Fruit fly (Drosophila melanogaster) whole organism, embryonic: ENCODE results near the gene Bug22.

Experiments
- Ada2b ChIP-seq: fragments of 200-800 bp; sonication (Bioruptor generic); IDR thresholded peaks from 2 replicates; pipeline ENCODE4 v1.3.6; 2022; ENCODE audit warnings: missing biosample characterization, missing genetic modification characterization
- Blimp-1 ChIP-seq: fragments of 200-800 bp; sonication (Bioruptor generic); optimal IDR thresholded peaks from 3 replicates; lab custom pipeline; 2018; ENCODE audit warnings: missing biosample characterization, missing genetic modification characterization, mild to moderate bottlenecking, moderate library complexity, missing genetic modification reagents
- C15 ChIP-seq: fragments of 200-800 bp; sonication (Bioruptor generic); IDR thresholded peaks from 3 replicates; pipeline ENCODE4 v1.3.6; 2022; ENCODE audit warnings: missing biosample characterization, missing genetic modification characterization
- CG10147 ChIP-seq: fragments of 200-800 bp; sonication (Bioruptor generic); optimal IDR thresholded peaks from 2 replicates; lab custom pipeline; 2019; ENCODE audit warnings: missing biosample characterization, mild to moderate bottlenecking, missing genetic modification characterization, moderate library complexity
- CG10274 ChIP-seq: fragments of 200-800 bp; sonication (Bioruptor generic); optimal IDR thresholded peaks from 3 replicates; lab custom pipeline; 2017; ENCODE audit warnings: missing biosample characterization, mild to moderate bottlenecking, missing genetic modification characterization
- CG10462 ChIP-seq: fragments of 200-800 bp; sonication (Bioruptor generic); optimal IDR thresholded peaks from 2 replicates; lab custom pipeline; 2016; ENCODE audit warnings: missing biosample characterization, missing genetic modification characterization
- CG12391 ChIP-seq: fragments of 200-800 bp; sonication (Bioruptor generic); optimal IDR thresholded peaks from 3 replicates; lab custom pipeline; 2018; ENCODE audit warnings: missing biosample characterization, mild to moderate bottlenecking, missing genetic modification characterization, moderate library complexity
- CG14014 ChIP-seq: fragments of 200-800 bp; sonication (Bioruptor generic); IDR thresholded peaks from 2 replicates; pipeline ENCODE4 v1.3.6; 2022; ENCODE audit warnings: missing biosample characterization, missing genetic modification characterization
- CG14860 ChIP-seq: fragments of 200-800 bp; sonication (Bioruptor generic); IDR thresholded peaks from 3 replicates; pipeline ENCODE4 v1.3.6; 2022; ENCODE audit warnings: missing biosample characterization, missing genetic modification characterization; ENCODE audit not compliant: partially characterized antibody
- CG15696 ChIP-seq: fragments of 200-800 bp; sonication (Bioruptor generic); optimal IDR thresholded peaks from 2 replicates; lab custom pipeline; 2019; ENCODE audit warnings: missing biosample characterization, mild to moderate bottlenecking, missing genetic modification characterization, moderate library complexity
- CG17186 ChIP-seq: fragments of 200-800 bp; sonication (Bioruptor generic); optimal IDR thresholded peaks from 3 replicates; lab custom pipeline; 2017; ENCODE audit warnings: missing biosample characterization, missing genetic modification reagents, missing genetic modification characterization
- CG17912 ChIP-seq: fragments of 200-800 bp; sonication (Bioruptor generic); optimal IDR thresholded peaks from 2 replicates; lab custom pipeline; 2018; ENCODE audit warnings: missing biosample characterization, mild to moderate bottlenecking, missing genetic modification characterization
- CG2199 ChIP-seq: fragments of 200-800 bp; sonication (Bioruptor generic); IDR thresholded peaks from 3 replicates; pipeline ENCODE4 v1.3.6; 2022; ENCODE audit warnings: missing biosample characterization, missing genetic modification characterization
- CG30403 ChIP-seq: fragments of 200-800 bp; sonication (Bioruptor generic); optimal IDR thresholded peaks from 3 replicates; lab custom pipeline; 2016; ENCODE audit warnings: missing biosample characterization, missing genetic modification characterization
- CG3281 ChIP-seq: fragments of 200-800 bp; sonication (Bioruptor generic); optimal IDR thresholded peaks from 3 replicates; lab custom pipeline; 2017; ENCODE audit warnings: missing biosample characterization, mild to moderate bottlenecking, missing genetic modification characterization
- CG34224 ChIP-seq: fragments of 200-800 bp; sonication (Bioruptor generic); IDR thresholded peaks from 3 replicates; pipeline ENCODE4 v1.3.6; 2022; ENCODE audit warnings: missing biosample characterization, missing genetic modification characterization; ENCODE audit not compliant: partially characterized antibody
- CG4328 ChIP-seq: fragments of 200-800 bp; sonication (Bioruptor generic); optimal IDR thresholded peaks from 3 replicates; lab custom pipeline; 2017; ENCODE audit warnings: missing biosample characterization, missing genetic modification reagents, missing genetic modification characterization
- CG7987 ChIP-seq: fragments of 200-800 bp; sonication (Bioruptor generic); optimal IDR thresholded peaks from 2 replicates; lab custom pipeline; 2018; ENCODE audit warnings: missing biosample characterization, mild to moderate bottlenecking, missing genetic modification characterization, moderate library complexity
- CG8478 ChIP-seq: fragments of >200 bp; optimal IDR thresholded peaks from 2 replicates; lab custom pipeline; 2018
- Dip2 ChIP-seq: fragments of 200-800 bp; sonication (Bioruptor generic); IDR thresholded peaks from 2 replicates; pipeline ENCODE4 v1.3.6; 2022; ENCODE audit warnings: missing biosample characterization, missing genetic modification characterization
- Doc2 ChIP-seq: fragments of 200-800 bp; sonication (Bioruptor generic); IDR thresholded peaks from 2 replicates; pipeline ENCODE4 v1.3.6; 2022; ENCODE audit warnings: missing biosample characterization, missing genetic modification characterization
- Ets97D ChIP-seq: fragments of 200-800 bp; sonication (Bioruptor generic); optimal IDR thresholded peaks from 3 replicates; lab custom pipeline; 2016; ENCODE audit warnings: missing biosample characterization, missing genetic modification characterization
- Opbp ChIP-seq: fragments of 200-800 bp; sonication (Bioruptor generic); IDR thresholded peaks from 3 replicates; pipeline ENCODE4 v1.3.6; 2022; ENCODE audit warnings: missing biosample characterization, missing genetic modification characterization; ENCODE audit not compliant: partially characterized antibody
- Usf ChIP-seq: fragments of 200-800 bp; sonication (Bioruptor generic); optimal IDR thresholded peaks from 2 replicates; lab custom pipeline; 2017; ENCODE audit warnings: missing genotype, missing biosample characterization, missing genetic modification characterization
- al ChIP-seq: fragments of 200-800 bp; sonication (Bioruptor generic); IDR thresholded peaks from 2 replicates; pipeline ENCODE4 v1.3.6; 2022; ENCODE audit warnings: missing biosample characterization, missing genetic modification characterization
- amos ChIP-seq: fragments of 200-800 bp; sonication (Bioruptor generic); IDR thresholded peaks from 2 replicates; pipeline ENCODE4 v1.3.6; 2022; ENCODE audit warnings: missing biosample characterization, missing genetic modification characterization; ENCODE audit not compliant: partially characterized antibody
- cad ChIP-seq: fragments of >200 bp; optimal IDR thresholded peaks from 2 replicates; lab custom pipeline; 2017; ENCODE audit warnings: missing biosample characterization, missing genetic modification characterization
- cg ChIP-seq: fragments of 200-800 bp; sonication (Bioruptor generic); optimal IDR thresholded peaks from 3 replicates; lab custom pipeline; 2019; ENCODE audit warnings: missing biosample characterization, mild to moderate bottlenecking, missing genetic modification characterization, moderate library complexity
- dan ChIP-seq: fragments of 200-800 bp; sonication (Bioruptor generic); IDR thresholded peaks from 2 replicates; pipeline ENCODE4 v1.3.6; 2022; ENCODE audit warnings: missing biosample characterization, missing genetic modification characterization
- fd64A ChIP-seq: fragments of 200-800 bp; sonication (Bioruptor generic); optimal IDR thresholded peaks from 3 replicates; lab custom pipeline; 2018; ENCODE audit warnings: missing biosample characterization, mild to moderate bottlenecking, missing genetic modification characterization
- gem ChIP-seq: fragments of 200-800 bp; sonication (Bioruptor generic); optimal IDR thresholded peaks from 2 replicates; lab custom pipeline; 2019; ENCODE audit warnings: missing biosample characterization, mild to moderate bottlenecking, missing genetic modification characterization, moderate library complexity
- hb ChIP-seq: fragments of 200-800 bp; sonication (Bioruptor generic); IDR thresholded peaks from 3 replicates; pipeline ENCODE4 v1.3.6; 2022; ENCODE audit warnings: missing biosample characterization, missing genetic modification characterization; ENCODE audit not compliant: partially characterized antibody
- hbn ChIP-seq: fragments of 200-800 bp; sonication (Bioruptor generic); IDR thresholded peaks from 2 replicates; pipeline ENCODE4 v1.3.6; 2022; ENCODE audit warnings: missing biosample characterization, missing genetic modification characterization; ENCODE audit not compliant: partially characterized antibody
- knrl ChIP-seq: fragments of 200-800 bp; sonication (Bioruptor generic); IDR thresholded peaks from 3 replicates; pipeline ENCODE4 v1.3.6; 2022; ENCODE audit warnings: missing biosample characterization, missing genetic modification characterization; ENCODE audit not compliant: partially characterized antibody
- lab ChIP-seq: fragments of 200-800 bp; sonication (Bioruptor generic); optimal IDR thresholded peaks from 3 replicates; lab custom pipeline; 2017; ENCODE audit warnings: missing biosample characterization, missing genetic modification characterization, mild to moderate bottlenecking, moderate library complexity, missing genetic modification reagents
- lmd ChIP-seq: fragments of 200-800 bp; sonication (Bioruptor generic); IDR thresholded peaks from 2 replicates; pipeline ENCODE4 v1.3.6; 2022; ENCODE audit warnings: missing biosample characterization, missing genetic modification characterization
- lola ChIP-seq, 3 experiments: fragments of >200 bp in 2 of 3; fragments of 200-800 bp in 1 of 3; sonication (Bioruptor generic) in 1 of 3; optimal IDR thresholded peaks; 2 replicates each; lab custom pipeline; 2017 to 2019; ENCODE audit warnings: missing biosample characterization in 3 of 3, missing genetic modification characterization in 3 of 3, mild to moderate bottlenecking in 1 of 3, moderate library complexity in 1 of 3
- maf-S ChIP-seq: fragments of 200-800 bp; sonication (Bioruptor generic); optimal IDR thresholded peaks from 2 replicates; lab custom pipeline; 2016; ENCODE audit warnings: missing biosample characterization, missing genetic modification characterization
- nom ChIP-seq: fragments of 200-800 bp; sonication (Bioruptor generic); optimal IDR thresholded peaks from 2 replicates; lab custom pipeline; 2017; ENCODE audit warnings: missing biosample characterization, missing genetic modification characterization, mild to moderate bottlenecking, moderate library complexity, missing genetic modification reagents
- pan ChIP-seq, 4 experiments: fragments of >200 bp in 3 of 4; fragments of 200-800 bp in 1 of 4; sonication (Bioruptor generic) in 1 of 4; optimal IDR thresholded peaks in 3 of 4; IDR thresholded peaks in 1 of 4; 2 replicates each; pipeline versions ENCODE4 v1.3.6 to Lab custom; 2017 to 2022; ENCODE audit warnings: missing biosample characterization in 2 of 4, missing genetic modification characterization in 2 of 4, mixed read lengths in 1 of 4
- rib ChIP-seq: fragments of 200-800 bp; sonication (Bioruptor generic); IDR thresholded peaks from 2 replicates; pipeline ENCODE4 v1.3.6; 2022; ENCODE audit warnings: missing biosample characterization, missing genetic modification characterization
- sd ChIP-seq: fragments of 200-800 bp; sonication (Bioruptor generic); optimal IDR thresholded peaks from 3 replicates; lab custom pipeline; 2018; ENCODE audit warnings: missing biosample characterization, mild to moderate bottlenecking, missing genetic modification characterization, moderate library complexity
- slou ChIP-seq: fragments of 200-800 bp; sonication (Bioruptor generic); optimal IDR thresholded peaks from 3 replicates; lab custom pipeline; 2016; ENCODE audit warnings: missing biosample characterization, missing genetic modification characterization
- sna ChIP-seq: fragments of 200-800 bp; sonication (Bioruptor generic); IDR thresholded peaks from 2 replicates; pipeline ENCODE4 v1.3.6; 2022; ENCODE audit warnings: missing biosample characterization, missing genetic modification characterization; ENCODE audit not compliant: partially characterized antibody
- sob ChIP-seq: fragments of 200-800 bp; sonication (Bioruptor generic); IDR thresholded peaks from 2 replicates; pipeline ENCODE4 v1.3.6; 2022; ENCODE audit warnings: missing biosample characterization, missing genetic modification characterization
- wdn ChIP-seq: fragments of 200-800 bp; sonication (Bioruptor generic); IDR thresholded peaks from 2 replicates; pipeline ENCODE4 v1.3.6; 2022; ENCODE audit warnings: missing biosample characterization, missing genetic modification characterization
- zen ChIP-seq: fragments of 200-800 bp; sonication (Bioruptor generic); optimal IDR thresholded peaks from 3 replicates; lab custom pipeline; 2018; ENCODE audit warnings: missing biosample characterization, mild to moderate bottlenecking, missing genetic modification characterization, moderate library complexity

Gene Bug22

dm6 chr2L:10387869-10388726, 42.6 kb downstream of the Bug22 start, which contains the start of gene da (continued):
- no peak for TF ChIP-seq CG10147 (GFP tag; lab: Kevin White, UChicago)
- no peak for TF ChIP-seq cad (GFP tag; lab: Kevin White, UChicago)
- TF ChIP-seq CG2199 (GFP tag; lab: Robert Waterston, UW) = 0 out of 3 replicates have a peak, but pooled peaks have one; percentile 68
- peak; percentile 76 for TF ChIP-seq gem (tag; lab: Kevin White, UChicago)
- peak; percentile 45 for TF ChIP-seq al (GFP tag; lab: Robert Waterston, UW)
- TF ChIP-seq Ets97D (GFP tag; lab: Kevin White, UChicago) = peak; percentile 95
- peak; percentile 61 for TF ChIP-seq Ada2b (GFP tag; lab: Robert Waterston, UW)
- no peak for TF ChIP-seq CG14860 (GFP tag; lab: Robert Waterston, UW)
- TF ChIP-seq CG14014 (GFP tag; lab: Robert Waterston, UW) = peak; percentile 64; the same call in 1 of the 2 replicates
- TF ChIP-seq sna = no peak
- TF ChIP-seq CG8478 = no peak
- peak; percentile 29; the same call in 1 of the 2 replicates for TF ChIP-seq wdn (GFP tag; lab: Robert Waterston, UW)
- TF ChIP-seq Blimp-1 (GFP tag; lab: Kevin White, UChicago) = no peak
- peak; percentile 47; the same call in 1 of the 3 replicates for TF ChIP-seq Opbp
- peak; percentile 46 for TF ChIP-seq sd (tag; lab: Kevin White, UChicago)
- TF ChIP-seq Dip2 (GFP tag; lab: Robert Waterston, UW) = no peak
- TF ChIP-seq slou (GFP tag; lab: Kevin White, UChicago) = no peak
- no peak for TF ChIP-seq C15 (GFP tag; lab: Robert Waterston, UW)
- peak; percentile 41 for TF ChIP-seq hbn
- no peak for TF ChIP-seq fd64A (GFP tag; lab: Kevin White, UChicago)
- peak; percentile 28 for TF ChIP-seq CG15696 (tag; lab: Kevin White, UChicago)
- peak; percentile 10 for TF ChIP-seq CG3281 (GFP tag; lab: Kevin White, UChicago)
- peak; percentile 77 for TF ChIP-seq CG30403 (GFP tag; lab: Kevin White, UChicago)
- peak; percentile 57 for TF ChIP-seq zen (tag; lab: Kevin White, UChicago)
- no peak for TF ChIP-seq lab (GFP tag; lab: Kevin White, UChicago)
- peak; percentile 42 for TF ChIP-seq maf-S (GFP tag; lab: Kevin White, UChicago)
- no peak for TF ChIP-seq Doc2
- no peak for TF ChIP-seq CG4328 (GFP tag; lab: Kevin White, UChicago)
- TF ChIP-seq rib (GFP tag; lab: Robert Waterston, UW) = peak; percentile 45
- TF ChIP-seq lola (GFP tag; optimal IDR thresholded peaks at IDR 0.05; lab: Kevin White, UChicago) = peak in 2 of 3 experiments; percentile 42 to 92
- TF ChIP-seq amos = peak; percentile 66; the same call in 1 of the 2 replicates
- TF ChIP-seq cg (GFP tag; lab: Kevin White, UChicago) = no peak
- TF ChIP-seq sob (GFP tag; lab: Robert Waterston, UW) = peak; percentile 62; the same call in 1 of the 2 replicates
- TF ChIP-seq Usf (GFP tag; lab: Kevin White, UChicago) = no peak
- no peak for TF ChIP-seq hb (GFP tag; lab: Robert Waterston, UW)
- TF ChIP-seq CG17912 (GFP tag; lab: Kevin White, UChicago) = peak; percentile 32
- no peak for TF ChIP-seq lmd (GFP tag; lab: Robert Waterston, UW)
- TF ChIP-seq CG10462 (GFP tag; lab: Kevin White, UChicago) = peak; percentile 10
- TF ChIP-seq CG34224 (GFP tag; lab: Robert Waterston, UW) = peak; percentile 68
- TF ChIP-seq pan (optimal IDR thresholded peaks at IDR 0.05; lab: Kevin White, UChicago) = no peak
- peak in 1 of 2 experiments; percentile 61 for TF ChIP-seq pan (GFP tag; optimal IDR thresholded peaks at IDR 0.05 in 1 of 2, IDR thresholded peaks at IDR 0.05 in 1 of 2)
- TF ChIP-seq CG10274 (GFP tag; lab: Kevin White, UChicago) = no peak
- TF ChIP-seq dan = no peak
- peak; percentile 50; the same call in 1 of the 3 replicates for TF ChIP-seq knrl (GFP tag; lab: Robert Waterston, UW)
- peak; percentile 15 for TF ChIP-seq nom
- peak; percentile 83 for TF ChIP-seq CG12391
- peak; percentile 79 for TF ChIP-seq CG17186 (GFP tag; lab: Kevin White, UChicago)
- peak; percentile 45 for TF ChIP-seq CG7987 (GFP tag; lab: Kevin White, UChicago)
